Worm (Caenorhabditis elegans) whole organism, L4 larva: ENCODE data around the gene snt-1.

Experiments
- D1046.2 ChIP-seq: fragments of 200-800 bp; sonication (Bioruptor generic); IDR thresholded peaks from 2 replicates; pipeline ENCODE4 v1.3.6; 2022; ENCODE audit warnings: missing genetic modification characterization, missing compliant biosample characterization
- F26F4.8 ChIP-seq: fragments of 200-800 bp; sonication (Bioruptor generic); conservative IDR thresholded peaks from 2 replicates; pipeline ENCODE4 v1.3.6; 2022; ENCODE audit warnings: missing genetic modification characterization, missing compliant biosample characterization
- F37D6.2 ChIP-seq: sonication (generic microtip); optimal IDR thresholded peaks from 2 replicates; lab custom pipeline; 2016; ENCODE audit warnings: mild to moderate bottlenecking, missing genetic modification characterization, missing compliant biosample characterization
- F44E2.7 ChIP-seq: fragments of 200-800 bp; sonication (Bioruptor generic); IDR thresholded peaks from 2 replicates; pipeline ENCODE4 v2.1.2; 2022; ENCODE audit warnings: missing genetic modification characterization, missing compliant biosample characterization
- T20F7.1 ChIP-seq: fragments of 200-800 bp; sonication (Bioruptor generic); optimal IDR thresholded peaks from 2 replicates; lab custom pipeline; 2018; ENCODE audit warnings: mild to moderate bottlenecking, missing genetic modification characterization, missing compliant biosample characterization
- T26A8.4 ChIP-seq: fragments of 200-800 bp; sonication (Bioruptor generic); IDR thresholded peaks from 2 replicates; pipeline ENCODE4 v1.3.6; 2022; ENCODE audit warnings: missing genetic modification characterization, missing compliant biosample characterization
- Y105C5A.15 ChIP-seq: fragments of 200-800 bp; sonication (Bioruptor generic); IDR thresholded peaks from 2 replicates; pipeline ENCODE4 v1.3.6; 2022; ENCODE audit warnings: missing genetic modification characterization, missing compliant biosample characterization
- Y48G9A.11 ChIP-seq: fragments of 200-800 bp; sonication (Bioruptor generic); IDR thresholded peaks from 2 replicates; pipeline ENCODE4 v1.3.6; 2022; ENCODE audit warnings: missing genetic modification reagents, missing genetic modification characterization, missing compliant biosample characterization
- Y5F2A.4 ChIP-seq: fragments of 200-800 bp; sonication (Bioruptor generic); optimal IDR thresholded peaks from 2 replicates; lab custom pipeline; 2018; ENCODE audit warnings: mild to moderate bottlenecking, missing genetic modification characterization, missing compliant biosample characterization
- Y75B8A.6 ChIP-seq: fragments of 200-800 bp; sonication (Bioruptor generic); IDR thresholded peaks from 2 replicates; pipeline ENCODE4 v1.3.6; 2022; ENCODE audit warnings: missing genetic modification reagents, missing genetic modification characterization, missing compliant biosample characterization
- ZK337.2 ChIP-seq: fragments of 200-800 bp; sonication (Bioruptor generic); IDR thresholded peaks from 2 replicates; pipeline ENCODE4 v1.3.6; 2022; ENCODE audit warnings: missing genetic modification reagents, missing genetic modification characterization, missing compliant biosample characterization
- ZK546.5 ChIP-seq, 2 experiments: sonication (generic microtip); optimal IDR thresholded peaks; 2 replicates each; lab custom pipeline; 2017; ENCODE audit warnings: missing biosample characterization in 2 of 2, missing genetic modification characterization in 2 of 2
- aly-2 ChIP-seq: sonication (generic microtip); optimal IDR thresholded peaks from 2 replicates; lab custom pipeline; 2018; ENCODE audit warnings: missing biosample characterization, missing genetic modification characterization
- attf-4 ChIP-seq: sonication (generic microtip); optimal IDR thresholded peaks from 3 replicates; lab custom pipeline; 2017; ENCODE audit warnings: missing biosample characterization, missing genetic modification characterization
- ceh-28 ChIP-seq: fragments of 150-350 bp; optimal IDR thresholded peaks from 2 replicates; lab custom pipeline; 2014; ENCODE audit warnings: missing biosample characterization, missing genetic modification reagents, missing genetic modification characterization
- cey-2 ChIP-seq: sonication (generic microtip); optimal IDR thresholded peaks from 3 replicates; lab custom pipeline; 2017; ENCODE audit warnings: missing genetic modification characterization, mild to moderate bottlenecking, missing compliant biosample characterization, antibody characterized with exemption, borderline replicate concordance; ENCODE audit not compliant: insufficient read depth
- daf-12 ChIP-seq: fragments of 150-350 bp; optimal IDR thresholded peaks from 2 replicates; lab custom pipeline; 2014; ENCODE audit warnings: missing biosample characterization, missing genetic modification reagents, missing genetic modification characterization
- daf-19 ChIP-seq: fragments of 200-800 bp; sonication (Bioruptor generic); conservative IDR thresholded peaks from 2 replicates; pipeline ENCODE4 v1.3.6; 2022; ENCODE audit warnings: missing genetic modification characterization, missing compliant biosample characterization
- daf-8 ChIP-seq: fragments of 200-800 bp; sonication (Bioruptor generic); IDR thresholded peaks from 2 replicates; pipeline ENCODE4 v1.3.6; 2022; ENCODE audit warnings: missing genetic modification characterization, missing compliant biosample characterization
- dmd-6 ChIP-seq: fragments of 200-800 bp; sonication (Bioruptor generic); IDR thresholded peaks from 2 replicates; pipeline ENCODE4 v1.3.6; 2022; ENCODE audit warnings: missing genetic modification reagents, missing genetic modification characterization, missing compliant biosample characterization
- dmd-8 ChIP-seq: fragments of 200-800 bp; sonication (Bioruptor generic); IDR thresholded peaks from 2 replicates; pipeline ENCODE4 v1.3.6; 2022; ENCODE audit warnings: missing genetic modification characterization, missing compliant biosample characterization
- dpl-1 ChIP-seq: fragments of 150-350 bp; optimal IDR thresholded peaks from 2 replicates; lab custom pipeline; 2014; ENCODE audit warnings: missing biosample characterization, missing genetic modification reagents, missing genetic modification characterization
- egl-43 ChIP-seq: fragments of 200-800 bp; sonication (Bioruptor generic); IDR thresholded peaks from 2 replicates; pipeline ENCODE4 v1.3.6; 2022; ENCODE audit warnings: missing genetic modification reagents, missing genetic modification characterization, missing compliant biosample characterization
- hif-1 ChIP-seq, 2 experiments: sonication (generic microtip); optimal IDR thresholded peaks; 2 replicates each; lab custom pipeline; 2016 to 2017; ENCODE audit warnings: missing compliant biosample characterization in 2 of 2, missing genetic modification characterization in 2 of 2, missing genetic modification reagents in 2 of 2, missing genotype in 2 of 2, mild to moderate bottlenecking in 1 of 2
- hlh-11 ChIP-seq: fragments of 200-800 bp; sonication (Bioruptor generic); optimal IDR thresholded peaks from 2 replicates; lab custom pipeline; 2018; ENCODE audit warnings: mild to moderate bottlenecking, missing genetic modification characterization, missing compliant biosample characterization
- hlh-30 ChIP-seq: sonication (generic microtip); optimal IDR thresholded peaks from 2 replicates; lab custom pipeline; 2017; ENCODE audit warnings: antibody characterized with exemption, mild to moderate bottlenecking, missing genetic modification characterization, missing compliant biosample characterization; ENCODE audit not compliant: insufficient read depth
- lin-15B ChIP-seq: fragments of 150-350 bp; sonication (generic microtip); optimal IDR thresholded peaks from 3 replicates; lab custom pipeline; 2014; ENCODE audit warnings: missing biosample characterization, missing genetic modification characterization
- lin-38 ChIP-seq: fragments of 200-800 bp; sonication (Bioruptor generic); IDR thresholded peaks from 2 replicates; pipeline ENCODE4 v1.3.6; 2022; ENCODE audit warnings: missing genetic modification reagents, missing genetic modification characterization, missing compliant biosample characterization
- lir-3 ChIP-seq: sonication (generic microtip); optimal IDR thresholded peaks from 2 replicates; lab custom pipeline; 2016; ENCODE audit warnings: mild to moderate bottlenecking, missing genetic modification characterization, missing compliant biosample characterization
- lsy-2 ChIP-seq, 2 experiments: fragments of 150-350 bp in 1 of 2; sonication (generic microtip) in 1 of 2; optimal IDR thresholded peaks; 2 replicates each; lab custom pipeline; 2014 to 2017; ENCODE audit warnings: missing biosample characterization in 2 of 2, missing genetic modification characterization in 2 of 2
- mep-1 ChIP-seq: fragments of 150-350 bp; sonication (generic microtip); optimal IDR thresholded peaks from 3 replicates; lab custom pipeline; 2014; ENCODE audit warnings: missing biosample characterization, missing genetic modification characterization
- nhr-10 ChIP-seq: fragments of 150-350 bp; optimal IDR thresholded peaks from 2 replicates; lab custom pipeline; 2014; ENCODE audit warnings: missing biosample characterization, missing genetic modification characterization
- nhr-111 ChIP-seq: fragments of 200-800 bp; sonication (Bioruptor generic); optimal IDR thresholded peaks from 2 replicates; lab custom pipeline; 2018; ENCODE audit warnings: mild to moderate bottlenecking, missing genetic modification characterization, missing compliant biosample characterization
- nhr-42 ChIP-seq: fragments of 200-800 bp; sonication (Bioruptor generic); IDR thresholded peaks from 2 replicates; pipeline ENCODE4 v1.3.6; 2022; ENCODE audit warnings: missing genetic modification characterization, missing compliant biosample characterization
- nhr-6 ChIP-seq: fragments of 150-350 bp; optimal IDR thresholded peaks from 2 replicates; lab custom pipeline; 2014; ENCODE audit warnings: missing biosample characterization, missing genetic modification characterization
- nhr-76 ChIP-seq: fragments of 150-350 bp; optimal IDR thresholded peaks from 2 replicates; lab custom pipeline; 2014; ENCODE audit warnings: missing biosample characterization, missing genetic modification characterization
- php-3 ChIP-seq: fragments of 200-800 bp; sonication (Bioruptor generic); IDR thresholded peaks from 2 replicates; pipeline ENCODE4 v1.3.6; 2022; ENCODE audit warnings: missing genetic modification reagents, missing genetic modification characterization, missing compliant biosample characterization
- rbr-2 ChIP-seq: sonication (generic microtip); optimal IDR thresholded peaks from 2 replicates; lab custom pipeline; 2016; ENCODE audit warnings: missing genotype, missing genetic modification characterization, missing compliant biosample characterization
- saeg-2 ChIP-seq: fragments of 200-800 bp; sonication (Bioruptor generic); IDR thresholded peaks from 2 replicates; pipeline ENCODE4 v1.3.6; 2022; ENCODE audit warnings: missing genetic modification reagents, missing genetic modification characterization, missing compliant biosample characterization
- set-16 ChIP-seq: fragments of 200-800 bp; sonication (Bioruptor generic); IDR thresholded peaks from 2 replicates; pipeline ENCODE4 v1.3.6; 2022; ENCODE audit warnings: missing genetic modification reagents, missing genetic modification characterization, missing compliant biosample characterization
- skn-1 ChIP-seq: fragments of 150-350 bp; optimal IDR thresholded peaks from 2 replicates; lab custom pipeline; 2014; ENCODE audit warnings: missing biosample characterization, missing genetic modification characterization
- snpc-1.2 ChIP-seq: fragments of 200-800 bp; sonication (Bioruptor generic); IDR thresholded peaks from 2 replicates; pipeline ENCODE4 v1.3.6; 2022; ENCODE audit warnings: missing genetic modification reagents, missing genetic modification characterization, missing compliant biosample characterization
- spr-3 ChIP-seq: fragments of 200-800 bp; sonication (Bioruptor generic); optimal IDR thresholded peaks from 2 replicates; lab custom pipeline; 2018; ENCODE audit warnings: mild to moderate bottlenecking, missing genetic modification characterization, missing compliant biosample characterization
- tag-97 ChIP-seq: fragments of 200-800 bp; sonication (Bioruptor generic); IDR thresholded peaks from 2 replicates; pipeline ENCODE4 v1.3.6; 2022; ENCODE audit warnings: missing genetic modification characterization, missing compliant biosample characterization
- tra-1 ChIP-seq: fragments of 200-800 bp; sonication (Bioruptor generic); IDR thresholded peaks from 2 replicates; pipeline ENCODE4 v1.3.6; 2022; ENCODE audit warnings: missing genetic modification reagents, missing genetic modification characterization, missing compliant biosample characterization
- unc-39 ChIP-seq: sonication (generic microtip); optimal IDR thresholded peaks from 2 replicates; lab custom pipeline; 2017; ENCODE audit warnings: missing biosample characterization, missing genetic modification characterization
- unc-62 ChIP-seq, 3 experiments: fragments of 150-350 bp in 1 of 3; sonication (generic microtip); optimal IDR thresholded peaks in 2 of 3; peaks in 1 of 3; 1 replicate in 1 of 3; 2 replicates in 2 of 3; lab custom pipeline; 2014 to 2017; ENCODE audit warnings: missing biosample characterization in 3 of 3, missing genetic modification characterization in 3 of 3, missing genetic modification reagents in 3 of 3, missing genotype in 1 of 3
- vab-7 ChIP-seq: fragments of 200-800 bp; sonication (Bioruptor generic); IDR thresholded peaks from 2 replicates; pipeline ENCODE4 v1.3.6; 2022; ENCODE audit warnings: missing genetic modification reagents, missing genetic modification characterization, missing compliant biosample characterization
- zfp-2 ChIP-seq: sonication (generic microtip); optimal IDR thresholded peaks from 2 replicates; lab custom pipeline; 2016; ENCODE audit warnings: mild to moderate bottlenecking, missing genetic modification characterization, missing compliant biosample characterization
- zip-11 ChIP-seq: fragments of 200-800 bp; sonication (Bioruptor generic); IDR thresholded peaks from 2 replicates; pipeline ENCODE4 v1.3.6; 2022; ENCODE audit warnings: missing genetic modification characterization, missing compliant biosample characterization

The snt-1 gene

DNA sequence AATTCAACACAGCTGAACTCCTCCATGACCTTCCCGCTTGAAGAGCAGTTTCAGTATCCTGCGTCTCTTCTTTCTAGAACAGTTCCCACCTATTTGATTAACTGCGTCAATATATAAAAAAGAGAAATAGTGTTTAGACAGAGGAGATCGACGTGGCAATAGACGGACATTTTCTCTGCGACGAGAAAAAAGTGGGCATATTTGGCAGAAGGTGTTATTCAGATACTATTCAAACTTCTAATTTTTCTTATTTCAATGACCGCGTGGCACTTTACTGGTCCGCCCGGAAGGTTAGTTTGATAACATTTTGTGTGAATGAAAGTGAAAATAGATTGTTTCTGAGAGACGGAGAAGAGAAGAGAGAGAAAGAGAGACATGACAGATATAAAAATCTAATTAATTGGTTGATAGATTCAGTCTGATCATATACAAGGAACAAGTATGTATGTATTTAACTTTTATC is 37.2 kb downstream of the snt-1 start, which contains the start of gene tbc-6 (continued):
- peak; percentile 89 for TF ChIP-seq nhr-10

DNA sequence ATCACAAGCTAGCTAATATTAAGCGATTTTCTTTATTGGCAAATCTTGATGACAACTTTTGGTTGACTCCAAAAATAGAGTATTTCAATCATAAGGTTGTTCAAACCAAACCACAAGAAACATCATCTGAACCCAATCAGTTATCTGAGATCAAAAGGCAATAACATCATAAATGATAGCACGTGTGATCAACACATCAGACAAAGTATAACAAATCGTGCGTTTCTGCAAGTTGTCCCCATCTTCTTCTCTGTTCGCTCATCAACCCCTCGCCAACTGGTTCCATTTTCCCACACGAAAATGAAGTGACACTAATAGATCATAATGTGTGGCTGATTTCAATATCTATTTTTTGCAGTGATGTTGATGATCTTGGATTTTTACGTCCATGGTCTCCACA is 38.5 kb downstream of the snt-1 start:
- no peak for TF ChIP-seq saeg-2 (GFP tag; lab: Robert Waterston, UW)
- TF ChIP-seq php-3: no peak
- TF ChIP-seq hlh-30 (tag; lab: Kevin White, UChicago): peak; percentile 89
- no peak for TF ChIP-seq dmd-8 (GFP tag; lab: Robert Waterston, UW)
- TF ChIP-seq nhr-6 (tag; lab: Kevin White, UChicago): no peak
- TF ChIP-seq tag-97 (GFP tag; lab: Robert Waterston, UW): no peak
- TF ChIP-seq set-16: no peak
- TF ChIP-seq rbr-2 (tag; lab: Kevin White, UChicago): no peak
- TF ChIP-seq ceh-28: no peak
- no peak for TF ChIP-seq T20F7.1 (GFP tag; lab: Kevin White, UChicago)
- TF ChIP-seq egl-43: no peak
- TF ChIP-seq dmd-6 (GFP tag; lab: Robert Waterston, UW): peak; percentile 52
- TF ChIP-seq nhr-76 (tag; lab: Kevin White, UChicago): peak; percentile 3
- TF ChIP-seq skn-1 (tag; lab: Kevin White, UChicago): no peak
- peak; percentile 25 to 61 for TF ChIP-seq lsy-2 (tag; optimal IDR thresholded peaks at IDR 0.05; lab: Kevin White, UChicago)
- no peak for TF ChIP-seq snpc-1.2 (GFP tag; lab: Robert Waterston, UW)
- no peak for TF ChIP-seq unc-39
- TF ChIP-seq zfp-2 (tag; lab: Kevin White, UChicago): no peak
- TF ChIP-seq lir-3 (tag; lab: Kevin White, UChicago): no peak
- TF ChIP-seq mep-1: peak; percentile 54
- TF ChIP-seq ZK546.5 (tag; optimal IDR thresholded peaks at IDR 0.05; lab: Kevin White, UChicago): no peak
- no peak for TF ChIP-seq vab-7 (GFP tag; lab: Robert Waterston, UW)
- TF ChIP-seq dpl-1 (GFP tag; lab: Kevin White, UChicago): peak; percentile 15
- TF ChIP-seq hlh-11 (tag; lab: Kevin White, UChicago): peak; percentile 89
- no peak for TF ChIP-seq daf-8 (GFP tag; lab: Robert Waterston, UW)
- TF ChIP-seq nhr-42: no peak
- TF ChIP-seq F37D6.2 (tag; lab: Kevin White, UChicago): no peak
- no peak for TF ChIP-seq ZK337.2 (GFP tag; lab: Robert Waterston, UW)
- TF ChIP-seq zip-11: no peak
- no peak for TF ChIP-seq spr-3 (GFP tag; lab: Kevin White, UChicago)
- TF ChIP-seq attf-4: no peak
- no peak for TF ChIP-seq Y105C5A.15 (GFP tag; lab: Robert Waterston, UW)
- TF ChIP-seq lin-38 (GFP tag; lab: Robert Waterston, UW): no peak
- TF ChIP-seq Y48G9A.11 (GFP tag; lab: Robert Waterston, UW): no peak
- no peak for TF ChIP-seq nhr-111 (GFP tag; lab: Kevin White, UChicago)
- TF ChIP-seq F26F4.8 (GFP tag; lab: Robert Waterston, UW): no peak
- TF ChIP-seq Y5F2A.4 (GFP tag; lab: Kevin White, UChicago): no peak
- 0 out of 2 replicates have a peak, but pooled peaks have one; percentile 20 for TF ChIP-seq T26A8.4 (GFP tag; lab: Robert Waterston, UW)
- no peak for TF ChIP-seq daf-12
- no peak for TF ChIP-seq F44E2.7 (GFP tag; lab: Robert Waterston, UW)
- TF ChIP-seq hif-1 (tag; optimal IDR thresholded peaks at IDR 0.05; lab: Kevin White, UChicago): peak in 1 of 2 experiments; percentile 80
- 0 out of 2 replicates have a peak, but pooled peaks have one; percentile 36 for TF ChIP-seq tra-1 (GFP tag; lab: Robert Waterston, UW)
- no peak for TF ChIP-seq daf-19 (GFP tag; lab: Robert Waterston, UW)
- peak; percentile 84 for TF ChIP-seq cey-2 (tag; lab: Kevin White, UChicago)
- TF ChIP-seq unc-62 (GFP tag; optimal IDR thresholded peaks at IDR 0.05 in 1 of 2; lab: Kevin White, UChicago): peak in 1 of 2 experiments; percentile 99
- TF ChIP-seq unc-62 (tag; optimal IDR thresholded peaks at IDR 0.05; lab: Kevin White, UChicago): no peak
- TF ChIP-seq lin-15B (tag; lab: Kevin White, UChicago): no peak
- TF ChIP-seq Y75B8A.6 (GFP tag; lab: Robert Waterston, UW): no peak
- TF ChIP-seq D1046.2: no peak
- TF ChIP-seq aly-2 (tag; lab: Kevin White, UChicago): no peak
